Fruit fly (Drosophila melanogaster) whole organism, pupa: Measurements from ENCODE around the gene Lcp65Ac.

Experiments
- CG13204 ChIP-seq: fragments of 200-800 bp; sonication (Bioruptor generic); optimal IDR thresholded peaks from 2 replicates; lab custom pipeline; 2018; ENCODE audit warnings: missing biosample characterization, mild to moderate bottlenecking, missing genetic modification characterization, moderate library complexity
- CG17806 ChIP-seq: fragments of 200-800 bp; sonication (Bioruptor generic); optimal IDR thresholded peaks from 2 replicates; lab custom pipeline; 2018; ENCODE audit warnings: missing biosample characterization, mild to moderate bottlenecking, missing genetic modification characterization, moderate library complexity
- CG8159 ChIP-seq: fragments of 200-800 bp; sonication (Bioruptor generic); optimal IDR thresholded peaks from 3 replicates; lab custom pipeline; 2018; ENCODE audit warnings: missing biosample characterization, mild to moderate bottlenecking, missing genetic modification characterization, moderate library complexity
- CG8301 ChIP-seq: fragments of 200-800 bp; sonication (Bioruptor generic); optimal IDR thresholded peaks from 2 replicates; lab custom pipeline; 2018; ENCODE audit warnings: missing biosample characterization, mild to moderate bottlenecking, missing genetic modification characterization
- CG9948 ChIP-seq: fragments of 200-800 bp; sonication (Bioruptor generic); optimal IDR thresholded peaks from 2 replicates; lab custom pipeline; 2018; ENCODE audit warnings: missing biosample characterization, mild to moderate bottlenecking, missing genetic modification characterization, moderate library complexity
- D1 ChIP-seq: fragments of 200-800 bp; sonication (Bioruptor generic); optimal IDR thresholded peaks from 2 replicates; lab custom pipeline; 2018; ENCODE audit warnings: missing biosample characterization, mild to moderate bottlenecking, missing genetic modification characterization, moderate library complexity
- EcR ChIP-seq: fragments of 200-800 bp; sonication (Bioruptor generic); optimal IDR thresholded peaks from 3 replicates; lab custom pipeline; 2019; ENCODE audit warnings: missing biosample characterization, missing genetic modification characterization, mild to moderate bottlenecking, moderate library complexity, missing genetic modification reagents
- Pif1B ChIP-seq: fragments of 200-800 bp; sonication (Bioruptor generic); optimal IDR thresholded peaks from 3 replicates; lab custom pipeline; 2016; ENCODE audit warnings: missing biosample characterization, missing genetic modification characterization
- fd96Ca ChIP-seq: fragments of 200-800 bp; sonication (Bioruptor generic); IDR thresholded peaks from 3 replicates; pipeline ENCODE4 v1.3.6; 2022; ENCODE audit warnings: missing biosample characterization, missing genetic modification characterization

- TF ChIP-seq CG8301 = no peak
- no peak for TF ChIP-seq Pif1B (GFP tag; lab: Kevin White, UChicago)
- TF ChIP-seq D1 (tag; lab: Kevin White, UChicago) = no peak
- no peak for TF ChIP-seq CG17806
- TF ChIP-seq CG8159 (tag; lab: Kevin White, UChicago) = no peak
- TF ChIP-seq EcR (GFP tag; lab: Kevin White, UChicago) = no peak
- no peak for TF ChIP-seq CG9948 (tag; lab: Kevin White, UChicago)
- no peak for TF ChIP-seq fd96Ca
- TF ChIP-seq CG13204 (GFP tag; lab: Kevin White, UChicago) = no peak
These were observed 6.6 kb upstream of the Lcp65Ac start, which contains the start of gene Lcp65Ae for dm6 chr3L:6138018-6138417.
